Fruit fly (Drosophila melanogaster): ENCODE measurements around the gene CG34265.
A peak's percentile ranks its signal among the peaks of the same experiment; 100 is the strongest.

Gene CG34265

DNA sequence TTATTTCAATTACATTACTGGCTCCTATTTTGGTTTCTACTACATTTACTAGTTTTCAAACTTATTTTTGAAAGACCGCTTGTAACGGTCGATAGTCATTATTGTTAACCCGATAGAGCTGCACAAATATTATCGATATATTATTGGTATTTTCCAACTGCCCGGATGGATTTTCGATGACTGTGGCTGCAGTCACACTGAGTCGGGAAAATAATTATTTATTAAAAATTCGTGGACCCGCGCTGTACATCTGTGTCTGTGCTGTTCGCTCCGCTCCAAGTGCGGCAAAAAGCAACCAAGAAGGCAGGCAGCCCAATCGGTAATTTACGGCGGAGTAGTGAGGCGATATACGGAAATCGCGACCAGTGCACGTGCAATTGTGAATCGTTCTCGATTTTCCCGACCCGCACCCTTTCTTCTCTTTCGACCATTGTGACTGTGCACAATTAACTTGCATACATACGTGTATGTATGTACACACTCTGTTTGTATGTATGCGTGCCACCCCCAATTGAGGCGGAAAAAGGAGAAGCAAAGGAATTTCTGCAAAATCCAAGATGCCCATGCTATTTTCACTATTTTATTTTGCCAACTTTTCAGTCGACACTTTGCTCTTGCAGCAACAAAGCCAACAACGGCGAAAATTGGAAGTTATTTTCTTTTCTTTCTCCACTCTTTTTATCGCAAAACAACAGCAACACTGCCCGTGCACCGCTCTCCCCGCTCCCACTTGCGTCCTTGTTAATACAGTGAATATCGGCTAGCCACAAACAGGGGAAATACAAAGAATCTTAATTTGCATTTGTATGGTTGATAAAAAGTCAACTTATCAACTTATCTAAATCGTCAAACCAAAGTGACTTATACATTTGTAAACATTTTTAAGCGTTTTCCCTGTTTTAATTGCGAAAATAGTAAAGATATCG lies 35.5 kb downstream of the CG34265 start, which contains the start of gene ZnT63C (continued):
- no peak for TF ChIP-seq fd85E (GFP tag; optimal IDR thresholded peaks at IDR 0.05)
- TF ChIP-seq cyc (GFP tag; optimal IDR thresholded peaks at IDR 0.05) = peak; percentile 31
- peak; percentile 38 for TF ChIP-seq CG31627 (GFP tag; optimal IDR thresholded peaks at IDR 0.05)
- TF ChIP-seq Gug (GFP tag; IDR thresholded peaks at IDR 0.05) = 0 out of 2 replicates have a peak, but pooled peaks have one; percentile 14
- TF ChIP-seq lz (GFP tag; optimal IDR thresholded peaks at IDR 0.05) = peak; percentile 39
- TF ChIP-seq CG6808 (GFP tag; optimal IDR thresholded peaks at IDR 0.05) = peak; percentile 77
- TF ChIP-seq CG1621 (tag; optimal IDR thresholded peaks at IDR 0.05) = peak; percentile 46
- no peak for TF ChIP-seq CG11294 (GFP tag; IDR thresholded peaks at IDR 0.05)
- peak; percentile 21 for TF ChIP-seq pdm3 (GFP tag; optimal IDR thresholded peaks at IDR 0.05)
- TF ChIP-seq Eip78C (GFP tag) = peak; percentile 69
- TF ChIP-seq dac (GFP tag; optimal IDR thresholded peaks at IDR 0.05) = no peak
- peak; percentile 4 for TF ChIP-seq CG11902 (GFP tag; optimal IDR thresholded peaks at IDR 0.05)
- TF ChIP-seq Hr39 (GFP tag; optimal IDR thresholded peaks at IDR 0.05) = peak; percentile 45
- peak; percentile 65 for TF ChIP-seq svp (GFP tag)
- TF ChIP-seq CG8119 (GFP tag; IDR thresholded peaks at IDR 0.05) = peak; percentile 43; the same call in 1 of the 3 replicates
- peak; percentile 32 for TF ChIP-seq CG3032 (tag; optimal IDR thresholded peaks at IDR 0.05)
- peak; percentile 34 for TF ChIP-seq net (GFP tag; optimal IDR thresholded peaks at IDR 0.05)
- TF ChIP-seq CG9139 (GFP tag; optimal IDR thresholded peaks at IDR 0.05) = no peak
- TF ChIP-seq Eip93F (GFP tag; optimal IDR thresholded peaks at IDR 0.05) = no peak
- no peak for TF ChIP-seq Blimp-1 (GFP tag; optimal IDR thresholded peaks at IDR 0.05)
- no peak for TF ChIP-seq Hr38 (GFP tag; optimal IDR thresholded peaks at IDR 0.05)
- peak; percentile 33 for TF ChIP-seq Sox102F (GFP tag; optimal IDR thresholded peaks at IDR 0.05)
- peak; percentile 25 for TF ChIP-seq esn (GFP tag; optimal IDR thresholded peaks at IDR 0.05)
- peak in 1 of 2 experiments; percentile 11 for TF ChIP-seq salr (GFP tag; optimal IDR thresholded peaks at IDR 0.05)

dm6 chr3L:3304740-3305139 lies 36.5 kb downstream of the CG34265 start:
- no peak for TF ChIP-seq CG4318 (GFP tag; optimal IDR thresholded peaks at IDR 0.05)

DNA sequence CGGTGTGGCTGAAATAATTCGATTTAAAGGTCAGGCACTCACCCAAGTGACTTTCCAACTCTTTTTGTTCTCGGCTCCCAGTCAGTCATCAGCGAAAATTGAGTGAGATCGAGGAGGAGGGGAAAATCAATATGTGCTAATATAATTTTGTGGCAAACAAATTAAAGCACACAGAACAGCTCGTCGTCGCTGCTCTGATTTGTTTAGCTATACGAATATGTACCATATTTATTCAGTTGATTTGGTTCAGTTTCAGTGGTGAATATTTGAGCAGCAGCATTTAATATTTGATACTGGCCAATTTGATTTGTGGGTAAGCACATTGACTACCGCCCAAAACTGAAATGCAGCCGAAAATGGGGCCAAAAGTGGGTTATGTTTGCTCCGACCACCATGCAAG lies 37.2 kb downstream of the CG34265 start:
- TF ChIP-seq fkh (GFP tag; optimal IDR thresholded peaks at IDR 0.05) (peak; percentile 84), Sox14 (GFP tag; optimal IDR thresholded peaks at IDR 0.05) (no peak)

DNA sequence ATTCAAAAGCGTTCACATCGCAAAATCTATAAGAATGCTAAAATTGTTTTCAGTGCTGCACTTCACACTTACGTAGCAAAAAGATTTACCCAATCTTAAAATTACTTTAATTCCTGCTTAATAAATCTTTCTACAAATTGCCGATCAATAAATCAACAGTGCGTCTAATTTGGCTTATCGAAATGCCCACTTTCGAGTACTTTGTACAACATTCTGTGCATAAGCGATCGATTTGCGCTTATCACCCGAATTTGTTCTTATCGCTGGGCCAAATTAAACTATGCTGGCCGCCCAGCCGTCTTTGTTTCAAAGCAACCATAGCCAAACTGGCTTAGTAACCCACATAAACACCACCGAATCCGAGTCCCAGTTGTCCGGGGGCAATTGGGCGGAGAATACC lies 38.3 kb downstream of the CG34265 start:
- TF ChIP-seq Sox15 (GFP tag; optimal IDR thresholded peaks at IDR 0.05) = no peak
- TF ChIP-seq CG6792 (GFP tag; optimal IDR thresholded peaks at IDR 0.05) = no peak
- TF ChIP-seq Met (GFP tag; optimal IDR thresholded peaks at IDR 0.05) = no peak
- TF ChIP-seq CG15336 (GFP tag; IDR thresholded peaks at IDR 0.05) = no peak
- no peak for TF ChIP-seq cyc (GFP tag; optimal IDR thresholded peaks at IDR 0.05)

- TF ChIP-seq Smox (GFP tag; optimal IDR thresholded peaks at IDR 0.05) (no peak), dac (GFP tag; optimal IDR thresholded peaks at IDR 0.05) (no peak), CG1621 (tag; optimal IDR thresholded peaks at IDR 0.05) (no peak), Hr39 (GFP tag; optimal IDR thresholded peaks at IDR 0.05) (no peak), Sox14 (GFP tag; optimal IDR thresholded peaks at IDR 0.05) (no peak)
Observed at dm6 chr3L:3307593-3307992, 39.3 kb downstream of the CG34265 start.

All from whole organism, prepupa.